Fruit fly (Drosophila melanogaster) whole organism, embryonic: ENCODE results near the gene Ac13E.
A peak's percentile ranks its signal among the peaks of the same experiment; 100 is the strongest.

ENCODE experiments used
- Atf-2 ChIP-seq: fragments of 200-800 bp; sonication (Bioruptor generic); optimal IDR thresholded peaks from 2 replicates; lab custom pipeline; 2016; ENCODE audit warnings: missing biosample characterization, missing genetic modification characterization
- B-H2 ChIP-seq: fragments of 200-800 bp; sonication (Bioruptor generic); optimal IDR thresholded peaks from 2 replicates; lab custom pipeline; 2018; ENCODE audit warnings: missing biosample characterization, mild to moderate bottlenecking, missing genetic modification characterization
- CG11504 ChIP-seq: fragments of 200-800 bp; sonication (Bioruptor generic); optimal IDR thresholded peaks from 3 replicates; lab custom pipeline; 2019; ENCODE audit warnings: missing biosample characterization, mild to moderate bottlenecking, missing genetic modification characterization, moderate library complexity
- CG12104 ChIP-seq: fragments of 200-800 bp; sonication (Bioruptor generic); optimal IDR thresholded peaks from 3 replicates; lab custom pipeline; 2016; ENCODE audit warnings: missing biosample characterization, missing genetic modification characterization
- CG12219 ChIP-seq: fragments of 200-800 bp; sonication (Bioruptor generic); optimal IDR thresholded peaks from 3 replicates; lab custom pipeline; 2018; ENCODE audit warnings: missing biosample characterization, mild to moderate bottlenecking, missing genetic modification characterization
- CG12236 ChIP-seq: fragments of 200-800 bp; sonication (Bioruptor generic); optimal IDR thresholded peaks from 2 replicates; lab custom pipeline; 2016; ENCODE audit warnings: missing biosample characterization, missing genetic modification characterization
- CG13894 ChIP-seq: fragments of 200-800 bp; sonication (Bioruptor generic); optimal IDR thresholded peaks from 3 replicates; lab custom pipeline; 2018; ENCODE audit warnings: missing biosample characterization, mild to moderate bottlenecking, missing genetic modification characterization, moderate library complexity
- CG15269 ChIP-seq: fragments of 200-800 bp; sonication (Bioruptor generic); optimal IDR thresholded peaks from 2 replicates; lab custom pipeline; 2018; ENCODE audit warnings: missing biosample characterization, mild to moderate bottlenecking, missing genetic modification characterization, moderate library complexity
- CG16815 ChIP-seq: fragments of 200-800 bp; sonication (Bioruptor generic); optimal IDR thresholded peaks from 3 replicates; lab custom pipeline; 2017; ENCODE audit warnings: missing biosample characterization, mild to moderate bottlenecking, missing genetic modification characterization
- CG17186 ChIP-seq: fragments of 200-800 bp; sonication (Bioruptor generic); optimal IDR thresholded peaks from 3 replicates; lab custom pipeline; 2017; ENCODE audit warnings: missing biosample characterization, missing genetic modification reagents, missing genetic modification characterization
- CG17385 ChIP-seq: fragments of 200-800 bp; sonication (Bioruptor generic); optimal IDR thresholded peaks from 3 replicates; lab custom pipeline; 2018; ENCODE audit warnings: missing biosample characterization, mild to moderate bottlenecking, missing genetic modification characterization
- CG1792 ChIP-seq: fragments of 200-800 bp; sonication (Bioruptor generic); optimal IDR thresholded peaks from 2 replicates; lab custom pipeline; 2016; ENCODE audit warnings: missing biosample characterization, missing genetic modification characterization
- CG18262 ChIP-seq: fragments of 200-800 bp; optimal IDR thresholded peaks from 3 replicates; lab custom pipeline; 2019; ENCODE audit warnings: missing biosample characterization, mild to moderate bottlenecking, missing genetic modification characterization, moderate library complexity
- CG2199 ChIP-seq: fragments of 200-800 bp; sonication (Bioruptor generic); IDR thresholded peaks from 3 replicates; pipeline ENCODE4 v1.3.6; 2022; ENCODE audit warnings: missing biosample characterization, missing genetic modification characterization
- CG30020 ChIP-seq: fragments of 200-800 bp; optimal IDR thresholded peaks from 2 replicates; lab custom pipeline; 2019; ENCODE audit warnings: missing biosample characterization, mild to moderate bottlenecking, missing genetic modification characterization, moderate library complexity
- CG3726 ChIP-seq: fragments of 200-800 bp; sonication (Bioruptor generic); IDR thresholded peaks from 3 replicates; pipeline ENCODE4, ENCODE4 v1.3.6; 2022; ENCODE audit warnings: missing biosample characterization, missing genetic modification characterization
- CG3838 ChIP-seq: fragments of 200-800 bp; sonication (Bioruptor generic); optimal IDR thresholded peaks from 3 replicates; lab custom pipeline; 2016; ENCODE audit warnings: missing biosample characterization, missing genetic modification characterization
- CG43689 ChIP-seq: fragments of 200-800 bp; sonication (Bioruptor generic); IDR thresholded peaks from 2 replicates; pipeline ENCODE4 v1.3.6; 2022; ENCODE audit warnings: missing biosample characterization, missing genetic modification characterization
- CG4730 ChIP-seq: fragments of 200-800 bp; sonication (Bioruptor generic); IDR thresholded peaks from 2 replicates; pipeline ENCODE4 v1.3.6; 2022; ENCODE audit warnings: missing biosample characterization, missing genetic modification characterization
- CG7556 ChIP-seq: fragments of 200-800 bp; sonication (Bioruptor generic); optimal IDR thresholded peaks from 2 replicates; lab custom pipeline; 2017; ENCODE audit warnings: missing biosample characterization, mild to moderate bottlenecking, missing genetic modification characterization
- CG7987 ChIP-seq: fragments of 200-800 bp; sonication (Bioruptor generic); optimal IDR thresholded peaks from 2 replicates; lab custom pipeline; 2018; ENCODE audit warnings: missing biosample characterization, mild to moderate bottlenecking, missing genetic modification characterization, moderate library complexity
- CG8089 ChIP-seq: fragments of 200-800 bp; sonication (Bioruptor generic); optimal IDR thresholded peaks from 3 replicates; lab custom pipeline; 2016; ENCODE audit warnings: missing biosample characterization, missing genetic modification characterization
- CG8359 ChIP-seq: fragments of 200-800 bp; sonication (Bioruptor generic); optimal IDR thresholded peaks from 2 replicates; lab custom pipeline; 2017; ENCODE audit warnings: missing biosample characterization, mild to moderate bottlenecking, missing genetic modification characterization, borderline replicate concordance
- CG8388 ChIP-seq: fragments of 200-800 bp; sonication (Bioruptor generic); optimal IDR thresholded peaks from 2 replicates; lab custom pipeline; 2019; ENCODE audit warnings: missing biosample characterization, mild to moderate bottlenecking, missing genetic modification characterization, moderate library complexity
- CG8765 ChIP-seq: fragments of 200-800 bp; sonication (Bioruptor generic); IDR thresholded peaks from 2 replicates; pipeline ENCODE4 v1.3.6; 2022; ENCODE audit warnings: missing biosample characterization, missing genetic modification characterization
- D19A ChIP-seq: fragments of 200-800 bp; optimal IDR thresholded peaks from 3 replicates; lab custom pipeline; 2019; ENCODE audit warnings: missing biosample characterization, mild to moderate bottlenecking, missing genetic modification characterization, moderate library complexity
- Dbx ChIP-seq: fragments of 200-800 bp; sonication (Bioruptor generic); IDR thresholded peaks from 3 replicates; pipeline ENCODE4 v1.3.6; 2022; ENCODE audit warnings: missing biosample characterization, missing genetic modification characterization
- E2f1 ChIP-seq: fragments of 200-800 bp; sonication (Bioruptor generic); IDR thresholded peaks from 2 replicates; pipeline ENCODE4 v1.3.6; 2022; ENCODE audit warnings: missing biosample characterization, missing genetic modification characterization
- E2f2 ChIP-seq: fragments of 200-800 bp; sonication (Bioruptor generic); IDR thresholded peaks from 2 replicates; pipeline ENCODE4 v1.3.6; 2022; ENCODE audit warnings: missing biosample characterization, missing genetic modification characterization
- Elba2 ChIP-seq: fragments of 200-800 bp; sonication (Bioruptor generic); optimal IDR thresholded peaks from 3 replicates; lab custom pipeline; 2016; ENCODE audit warnings: missing biosample characterization, missing genetic modification characterization
- GATAe ChIP-seq: fragments of 200-800 bp; sonication (Bioruptor generic); conservative IDR thresholded peaks from 2 replicates; pipeline ENCODE4 v1.3.6; 2022; ENCODE audit warnings: missing biosample characterization, missing genetic modification characterization
- Hand ChIP-seq: fragments of 200-800 bp; sonication (Bioruptor generic); optimal IDR thresholded peaks from 2 replicates; lab custom pipeline; 2017; ENCODE audit warnings: mild to moderate bottlenecking, missing biosample characterization, missing genetic modification reagents, missing genetic modification characterization
- Hey ChIP-seq: fragments of 200-800 bp; sonication (Bioruptor generic); optimal IDR thresholded peaks from 3 replicates; lab custom pipeline; 2018; ENCODE audit warnings: missing biosample characterization, mild to moderate bottlenecking, missing genetic modification characterization
- Hsf ChIP-seq: fragments of 200-800 bp; sonication (Bioruptor generic); optimal IDR thresholded peaks from 3 replicates; lab custom pipeline; 2016; ENCODE audit warnings: missing biosample characterization, missing genetic modification characterization
- Lhr ChIP-seq: fragments of 200-800 bp; sonication (Bioruptor generic); optimal IDR thresholded peaks from 3 replicates; lab custom pipeline; 2017; ENCODE audit warnings: mild to moderate bottlenecking, missing biosample characterization, missing genetic modification reagents, missing genetic modification characterization
- MTF-1 ChIP-seq: fragments of 200-800 bp; sonication (Bioruptor generic); optimal IDR thresholded peaks from 2 replicates; lab custom pipeline; 2018; ENCODE audit warnings: missing biosample characterization, mild to moderate bottlenecking, missing genetic modification characterization, borderline replicate concordance
- Max ChIP-seq: fragments of 200-800 bp; sonication (Bioruptor generic); optimal IDR thresholded peaks from 2 replicates; lab custom pipeline; 2016; ENCODE audit warnings: missing biosample characterization, mild to moderate bottlenecking, missing genetic modification characterization
- Opbp ChIP-seq: fragments of 200-800 bp; sonication (Bioruptor generic); IDR thresholded peaks from 3 replicates; pipeline ENCODE4 v1.3.6; 2022; ENCODE audit warnings: missing biosample characterization, missing genetic modification characterization; ENCODE audit not compliant: partially characterized antibody
- Ssrp ChIP-seq: fragments of 200-800 bp; sonication (Bioruptor generic); optimal IDR thresholded peaks from 2 replicates; lab custom pipeline; 2018; ENCODE audit warnings: missing biosample characterization, mild to moderate bottlenecking, missing genetic modification characterization, moderate library complexity
- Xrp1 ChIP-seq: fragments of 200-800 bp; sonication (Bioruptor generic); IDR thresholded peaks from 2 replicates; pipeline ENCODE4 v1.3.6; 2022; ENCODE audit warnings: missing biosample characterization, missing genetic modification characterization
- ase ChIP-seq: fragments of 200-800 bp; sonication (Bioruptor generic); IDR thresholded peaks from 3 replicates; pipeline ENCODE4 v1.3.6; 2022; ENCODE audit warnings: missing biosample characterization, missing genetic modification characterization
- ci ChIP-seq: fragments of 200-800 bp; sonication (Bioruptor generic); IDR thresholded peaks from 3 replicates; pipeline ENCODE4 v1.3.6; 2022; ENCODE audit warnings: missing biosample characterization, missing genetic modification characterization
- cwo ChIP-seq: fragments of 200-800 bp; sonication (Bioruptor generic); optimal IDR thresholded peaks from 3 replicates; lab custom pipeline; 2017; ENCODE audit warnings: missing biosample characterization, missing genetic modification characterization, mild to moderate bottlenecking, moderate library complexity, missing genetic modification reagents
- ind ChIP-seq: fragments of 200-800 bp; sonication (Bioruptor generic); optimal IDR thresholded peaks from 3 replicates; lab custom pipeline; 2016; ENCODE audit warnings: missing biosample characterization, missing genetic modification characterization
- mirr ChIP-seq: fragments of 200-800 bp; sonication (Bioruptor generic); optimal IDR thresholded peaks from 3 replicates; lab custom pipeline; 2018; ENCODE audit warnings: missing biosample characterization, mild to moderate bottlenecking, missing genetic modification characterization
- tio ChIP-seq: fragments of 200-800 bp; sonication (Bioruptor generic); optimal IDR thresholded peaks from 2 replicates; lab custom pipeline; 2017; ENCODE audit warnings: missing biosample characterization, missing genetic modification characterization, inconsistent platforms
- toy ChIP-seq: fragments of 200-800 bp; sonication (Bioruptor generic); IDR thresholded peaks from 2 replicates; pipeline ENCODE4 v1.3.6; 2022; ENCODE audit warnings: missing biosample characterization, missing genetic modification characterization
- zen2 ChIP-seq: fragments of 200-800 bp; sonication (Bioruptor generic); IDR thresholded peaks from 3 replicates; pipeline ENCODE4 v1.3.6; 2022; ENCODE audit warnings: missing biosample characterization, missing genetic modification characterization; ENCODE audit not compliant: partially characterized antibody
- zfh1 ChIP-seq: fragments of 200-800 bp; sonication (Bioruptor generic); IDR thresholded peaks from 3 replicates; pipeline ENCODE4 v1.3.6; 2022; ENCODE audit warnings: missing biosample characterization, missing genetic modification characterization
- zfh2 ChIP-seq: fragments of 200-800 bp; sonication (Bioruptor generic); optimal IDR thresholded peaks from 2 replicates; lab custom pipeline; 2016; ENCODE audit warnings: missing biosample characterization, missing genetic modification characterization

Ac13E gene

DNA sequence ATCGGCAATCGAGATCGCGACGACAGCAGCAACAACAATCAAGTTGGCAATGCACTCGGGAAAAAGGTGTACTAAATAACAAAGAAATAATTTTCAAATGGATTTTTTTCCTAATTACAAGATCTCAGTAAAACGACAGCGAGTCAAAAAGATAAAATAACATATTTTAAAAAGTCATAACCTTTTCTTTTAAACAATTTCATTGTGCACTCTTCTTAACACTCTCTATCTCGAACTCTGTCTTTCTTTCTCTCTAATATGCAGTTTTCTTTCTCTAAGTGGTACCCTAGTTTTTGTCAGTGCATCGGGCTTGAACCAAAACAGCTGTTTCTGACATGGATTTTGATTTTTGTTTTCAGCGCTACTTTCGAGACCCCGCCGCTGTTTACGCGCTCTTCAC lies 5.0 kb downstream of the Ac13E start (continued):
- TF ChIP-seq CG3726 = peak; percentile 54; the same call in 1 of the 3 replicates
- peak; percentile 44 for TF ChIP-seq Hand
- TF ChIP-seq ase (GFP tag; lab: Robert Waterston, UW) = peak; percentile 60; the same call in 2 of the 3 replicates
- peak; percentile 88 for TF ChIP-seq CG11504
- no peak for TF ChIP-seq B-H2 (GFP tag; lab: Kevin White, UChicago)
- peak; percentile 64; the same call in 1 of the 3 replicates for TF ChIP-seq ci (GFP tag; lab: Robert Waterston, UW)
- peak; percentile 23 for TF ChIP-seq Lhr
- peak; percentile 78 for TF ChIP-seq Ssrp (tag; lab: Kevin White, UChicago)
- 0 out of 3 replicates have a peak, but pooled peaks have one; percentile 52 for TF ChIP-seq zfh1
- peak; percentile 23; the same call in 1 of the 2 replicates for TF ChIP-seq toy (GFP tag; lab: Robert Waterston, UW)
- TF ChIP-seq ind (GFP tag; lab: Kevin White, UChicago) = peak; percentile 70
- TF ChIP-seq CG17186 = no peak
- TF ChIP-seq CG8089 (GFP tag; lab: Kevin White, UChicago) = peak; percentile 57
- peak; percentile 63 for TF ChIP-seq Dbx (GFP tag; lab: Robert Waterston, UW)
- peak; percentile 58 for TF ChIP-seq CG12104 (GFP tag; lab: Kevin White, UChicago)
- TF ChIP-seq CG2199 = no peak
- peak; percentile 39; the same call in 1 of the 2 replicates for TF ChIP-seq CG43689
- no peak for TF ChIP-seq GATAe (GFP tag; lab: Robert Waterston, UW)
- TF ChIP-seq CG3838 = peak; percentile 2
- peak; percentile 52; the same call in 1 of the 2 replicates for TF ChIP-seq E2f2 (GFP tag; lab: Robert Waterston, UW)
- TF ChIP-seq CG16815 (GFP tag; lab: Kevin White, UChicago) = peak; percentile 24
- peak; percentile 61 for TF ChIP-seq CG12219
- peak; percentile 50 for TF ChIP-seq CG1792 (GFP tag; lab: Kevin White, UChicago)
- TF ChIP-seq zfh2 (GFP tag; lab: Kevin White, UChicago) = peak; percentile 66
- peak; percentile 26 for TF ChIP-seq CG30020 (tag; lab: Kevin White, UChicago)
- no peak for TF ChIP-seq Elba2
- TF ChIP-seq CG8359 (GFP tag; lab: Kevin White, UChicago) = peak; percentile 25
- TF ChIP-seq Atf-2 (GFP tag; lab: Kevin White, UChicago) = peak; percentile 55
- peak; percentile 79 for TF ChIP-seq CG7556 (GFP tag; lab: Kevin White, UChicago)
- TF ChIP-seq CG13894 (tag; lab: Kevin White, UChicago) = peak; percentile 30
- TF ChIP-seq D19A (tag; lab: Kevin White, UChicago) = peak; percentile 67
- no peak for TF ChIP-seq zen2 (GFP tag; lab: Robert Waterston, UW)
- TF ChIP-seq CG4730 (GFP tag; lab: Robert Waterston, UW) = peak; percentile 24; the same call in 1 of the 2 replicates
- TF ChIP-seq Opbp (GFP tag; lab: Robert Waterston, UW) = no peak
- peak; percentile 36 for TF ChIP-seq CG12236
- no peak for TF ChIP-seq CG8765 (GFP tag; lab: Robert Waterston, UW)
- peak; percentile 73 for TF ChIP-seq E2f1
- peak; percentile 74 for TF ChIP-seq CG18262
- peak; percentile 70 for TF ChIP-seq cwo
- peak; percentile 72 for TF ChIP-seq CG17385 (GFP tag; lab: Kevin White, UChicago)
- peak; percentile 35 for TF ChIP-seq Max (GFP tag; lab: Kevin White, UChicago)
- no peak for TF ChIP-seq MTF-1 (GFP tag; lab: Kevin White, UChicago)
- peak; percentile 73 for TF ChIP-seq CG8388 (GFP tag; lab: Kevin White, UChicago)
- peak; percentile 68 for TF ChIP-seq tio (GFP tag; lab: Kevin White, UChicago)
- TF ChIP-seq Hey (tag; lab: Kevin White, UChicago) = no peak
- TF ChIP-seq CG7987 = no peak
- TF ChIP-seq CG15269 = peak; percentile 86
- peak; percentile 81 for TF ChIP-seq Hsf (GFP tag; lab: Kevin White, UChicago)
- peak; percentile 66 for TF ChIP-seq Xrp1 (GFP tag; lab: Robert Waterston, UW)
- no peak for TF ChIP-seq mirr (GFP tag; lab: Kevin White, UChicago)
